Worm (Caenorhabditis elegans) whole organism, L1 larva: ENCODE measurements around the gene C06E1.11.

Source experiments
- C04F5.9 ChIP-seq: sonication (generic microtip); optimal IDR thresholded peaks from 2 replicates; lab custom pipeline; 2016; ENCODE audit warnings: missing genetic modification characterization, missing compliant biosample characterization
- C16A3.4 ChIP-seq: fragments of 150-350 bp; optimal IDR thresholded peaks from 2 replicates; lab custom pipeline; 2014; ENCODE audit warnings: missing biosample characterization, missing genetic modification characterization
- C34B4.2 ChIP-seq: sonication (generic microtip); optimal IDR thresholded peaks from 2 replicates; lab custom pipeline; 2017; ENCODE audit warnings: mild to moderate bottlenecking, missing genetic modification characterization, missing compliant biosample characterization
- F16B12.6 ChIP-seq: fragments of 150-350 bp; optimal IDR thresholded peaks from 2 replicates; lab custom pipeline; 2014; ENCODE audit warnings: missing biosample characterization, missing genetic modification characterization
- Y116A8C.19 ChIP-seq: sonication (generic microtip); optimal IDR thresholded peaks from 2 replicates; lab custom pipeline; 2016; ENCODE audit warnings: missing compliant biosample characterization, missing genetic modification characterization, borderline replicate concordance
- aha-1 ChIP-seq: fragments of 150-350 bp; optimal IDR thresholded peaks from 2 replicates; lab custom pipeline; 2014; ENCODE audit warnings: missing biosample characterization, missing genetic modification characterization
- blmp-1 ChIP-seq: fragments of 150-350 bp; optimal IDR thresholded peaks from 2 replicates; lab custom pipeline; 2014; ENCODE audit warnings: missing biosample characterization, missing genetic modification characterization
- ceh-63 ChIP-seq: fragments of 200-800 bp; sonication (Bioruptor generic); optimal IDR thresholded peaks from 2 replicates; lab custom pipeline; 2018; ENCODE audit warnings: mild to moderate bottlenecking, missing genetic modification characterization, missing compliant biosample characterization
- ceh-90 ChIP-seq: sonication (generic microtip); optimal IDR thresholded peaks from 2 replicates; lab custom pipeline; 2016; ENCODE audit warnings: missing genetic modification characterization, missing compliant biosample characterization
- ces-1 ChIP-seq: fragments of 150-350 bp; optimal IDR thresholded peaks from 2 replicates; lab custom pipeline; 2014; ENCODE audit warnings: missing biosample characterization, missing genetic modification reagents, missing genetic modification characterization
- dpl-1 ChIP-seq, 3 experiments: fragments of 150-350 bp in 2 of 3; sonication (generic microtip) in 1 of 3; optimal IDR thresholded peaks; 2 replicates each; lab custom pipeline; 2014 to 2017; ENCODE audit warnings: missing biosample characterization in 3 of 3, missing genetic modification characterization in 3 of 3, missing genetic modification reagents in 3 of 3
- dsc-1 ChIP-seq: sonication (generic microtip); optimal IDR thresholded peaks from 2 replicates; lab custom pipeline; 2016; ENCODE audit warnings: mild to moderate bottlenecking, missing genetic modification characterization, missing compliant biosample characterization
- efl-1 ChIP-seq, 4 experiments: fragments of 150-350 bp; optimal IDR thresholded peaks in 3 of 4; peaks in 1 of 4; 1 replicate in 1 of 4; 2 replicates in 3 of 4; lab custom pipeline; 2014; ENCODE audit warnings: missing biosample characterization in 2 of 4, missing genetic modification characterization in 2 of 4, missing genetic modification reagents in 2 of 4
- egl-13 ChIP-seq: sonication (generic microtip); optimal IDR thresholded peaks from 2 replicates; lab custom pipeline; 2016; ENCODE audit warnings: missing genotype, missing genetic modification reagents, missing genetic modification characterization, missing compliant biosample characterization
- fkh-10 ChIP-seq: sonication (generic microtip); optimal IDR thresholded peaks from 2 replicates; lab custom pipeline; 2017; ENCODE audit warnings: missing biosample characterization, missing genetic modification reagents, missing genetic modification characterization
- fkh-4 ChIP-seq: sonication (generic microtip); optimal IDR thresholded peaks from 2 replicates; lab custom pipeline; 2016; ENCODE audit warnings: missing compliant biosample characterization, missing genetic modification characterization, borderline replicate concordance
- fkh-8 ChIP-seq: sonication (generic microtip); optimal IDR thresholded peaks from 2 replicates; lab custom pipeline; 2016; ENCODE audit warnings: mild to moderate bottlenecking, missing genetic modification characterization, missing compliant biosample characterization
- grh-1 ChIP-seq: fragments of 200-800 bp; sonication (Bioruptor generic); IDR thresholded peaks from 2 replicates; pipeline ENCODE4 v1.3.6; 2022; ENCODE audit warnings: missing genetic modification reagents, missing genetic modification characterization, missing compliant biosample characterization
- hlh-4 ChIP-seq: sonication (generic microtip); optimal IDR thresholded peaks from 2 replicates; lab custom pipeline; 2016; ENCODE audit warnings: mild to moderate bottlenecking, missing genetic modification characterization, missing compliant biosample characterization
- hpl-2 ChIP-seq: fragments of 150-350 bp; optimal IDR thresholded peaks from 2 replicates; lab custom pipeline; 2014; ENCODE audit warnings: missing biosample characterization, missing genetic modification reagents, missing genetic modification characterization
- irx-1 ChIP-seq: sonication (generic microtip); optimal IDR thresholded peaks from 2 replicates; lab custom pipeline; 2016; ENCODE audit warnings: missing genetic modification characterization, missing compliant biosample characterization
- lin-13 ChIP-seq: fragments of 150-350 bp; optimal IDR thresholded peaks from 2 replicates; lab custom pipeline; 2014; ENCODE audit warnings: missing biosample characterization, missing genetic modification reagents, missing genetic modification characterization
- lin-14 ChIP-seq: fragments of 200-800 bp; sonication (Bioruptor generic); optimal IDR thresholded peaks from 2 replicates; lab custom pipeline; 2018; ENCODE audit warnings: mild to moderate bottlenecking, missing genetic modification characterization, moderate library complexity, missing compliant biosample characterization
- lin-39 ChIP-seq: fragments of 150-350 bp; optimal IDR thresholded peaks from 2 replicates; lab custom pipeline; 2014; ENCODE audit warnings: missing biosample characterization, missing genetic modification reagents, missing genetic modification characterization
- lsy-2 ChIP-seq, 2 experiments: fragments of 150-350 bp; optimal IDR thresholded peaks; 2 replicates each; lab custom pipeline; 2014; ENCODE audit warnings: missing biosample characterization in 2 of 2, missing genetic modification characterization in 2 of 2
- mdl-1 ChIP-seq, 2 experiments: fragments of 150-350 bp; optimal IDR thresholded peaks; 2 replicates each; lab custom pipeline; 2014 to 2017; ENCODE audit warnings: missing biosample characterization in 2 of 2, missing genetic modification characterization in 2 of 2, inconsistent platforms in 1 of 2
- mef-2 ChIP-seq: fragments of 150-350 bp; optimal IDR thresholded peaks from 2 replicates; lab custom pipeline; 2014; ENCODE audit warnings: missing biosample characterization, missing genetic modification characterization
- mep-1 ChIP-seq: fragments of 150-350 bp; optimal IDR thresholded peaks from 2 replicates; lab custom pipeline; 2014; ENCODE audit warnings: missing biosample characterization, missing genetic modification characterization
- nhr-11 ChIP-seq: fragments of 150-350 bp; optimal IDR thresholded peaks from 2 replicates; lab custom pipeline; 2014; ENCODE audit warnings: missing biosample characterization, missing genetic modification characterization
- nhr-12 ChIP-seq: sonication (generic microtip); optimal IDR thresholded peaks from 2 replicates; lab custom pipeline; 2017; ENCODE audit warnings: missing biosample characterization, missing genetic modification characterization
- nhr-20 ChIP-seq: sonication (generic microtip); optimal IDR thresholded peaks from 2 replicates; lab custom pipeline; 2016; ENCODE audit warnings: mild to moderate bottlenecking, missing genetic modification characterization, missing compliant biosample characterization
- nhr-237 ChIP-seq: fragments of 150-350 bp; optimal IDR thresholded peaks from 2 replicates; lab custom pipeline; 2014; ENCODE audit warnings: missing biosample characterization, missing genetic modification characterization
- nhr-28 ChIP-seq: fragments of 150-350 bp; optimal IDR thresholded peaks from 2 replicates; lab custom pipeline; 2014; ENCODE audit warnings: missing biosample characterization, missing genetic modification characterization
- nhr-47 ChIP-seq: sonication (generic microtip); optimal IDR thresholded peaks from 2 replicates; lab custom pipeline; 2016; ENCODE audit warnings: mild to moderate bottlenecking, missing genetic modification characterization, moderate library complexity, missing compliant biosample characterization
- nhr-71 ChIP-seq: sonication (generic microtip); optimal IDR thresholded peaks from 2 replicates; lab custom pipeline; 2016; ENCODE audit warnings: mild to moderate bottlenecking, missing genetic modification characterization, moderate library complexity, missing compliant biosample characterization
- nhr-77 ChIP-seq: fragments of 150-350 bp; optimal IDR thresholded peaks from 2 replicates; lab custom pipeline; 2014; ENCODE audit warnings: missing biosample characterization, missing genetic modification characterization
- nhr-85 ChIP-seq: sonication (generic microtip); peaks from one replicate; lab custom pipeline; 2016; ENCODE audit warnings: missing genetic modification characterization, inconsistent platforms, missing compliant biosample characterization
- nhr-90 ChIP-seq: sonication (generic microtip); optimal IDR thresholded peaks from 2 replicates; lab custom pipeline; 2016; ENCODE audit warnings: mild to moderate bottlenecking, missing genetic modification characterization, missing compliant biosample characterization; ENCODE audit not compliant: poor library complexity
- pax-3 ChIP-seq: fragments of 200-800 bp; sonication (Bioruptor generic); optimal IDR thresholded peaks from 2 replicates; lab custom pipeline; 2018; ENCODE audit warnings: mild to moderate bottlenecking, missing genetic modification characterization, moderate library complexity, missing compliant biosample characterization
- pqm-1 ChIP-seq: sonication (generic microtip); optimal IDR thresholded peaks from 3 replicates; lab custom pipeline; 2017; ENCODE audit warnings: missing biosample characterization, missing genetic modification characterization
- rnt-1 ChIP-seq: sonication (generic microtip); optimal IDR thresholded peaks from 2 replicates; lab custom pipeline; 2016; ENCODE audit warnings: mild to moderate bottlenecking, missing genetic modification characterization, moderate library complexity, missing compliant biosample characterization
- skn-1 ChIP-seq: fragments of 150-350 bp; optimal IDR thresholded peaks from 2 replicates; lab custom pipeline; 2014; ENCODE audit warnings: missing biosample characterization, missing genetic modification characterization
- snpc-4 ChIP-seq: fragments of 150-350 bp; optimal IDR thresholded peaks from 2 replicates; lab custom pipeline; 2014; ENCODE audit warnings: missing biosample characterization, missing genetic modification characterization
- sox-4 ChIP-seq: sonication (generic microtip); optimal IDR thresholded peaks from 2 replicates; lab custom pipeline; 2016; ENCODE audit warnings: missing genetic modification characterization, missing compliant biosample characterization
- tbx-2 ChIP-seq: sonication (generic microtip); optimal IDR thresholded peaks from 2 replicates; lab custom pipeline; 2016; ENCODE audit warnings: missing genetic modification characterization, missing compliant biosample characterization
- tlp-1 ChIP-seq: fragments of 150-350 bp; optimal IDR thresholded peaks from 2 replicates; lab custom pipeline; 2014; ENCODE audit warnings: missing biosample characterization, missing genetic modification characterization
- unc-30 ChIP-seq: sonication (generic microtip); optimal IDR thresholded peaks from 2 replicates; lab custom pipeline; 2017; ENCODE audit warnings: missing biosample characterization, missing genetic modification characterization
- unc-86 ChIP-seq: sonication (generic microtip); optimal IDR thresholded peaks from 2 replicates; lab custom pipeline; 2016; ENCODE audit warnings: missing genetic modification characterization, missing compliant biosample characterization
- vab-15 ChIP-seq: sonication (generic microtip); optimal IDR thresholded peaks from 2 replicates; lab custom pipeline; 2017; ENCODE audit warnings: missing genotype, mild to moderate bottlenecking, missing genetic modification characterization, missing compliant biosample characterization
- xbp-1 ChIP-seq: sonication (generic microtip); optimal IDR thresholded peaks from 2 replicates; lab custom pipeline; 2016; ENCODE audit warnings: missing genetic modification characterization, missing compliant biosample characterization
- zag-1 ChIP-seq: fragments of 150-350 bp; optimal IDR thresholded peaks from 2 replicates; lab custom pipeline; 2014; ENCODE audit warnings: missing biosample characterization, missing genetic modification characterization

C06E1.11 gene

ce11 chrIII:8616587-8616986 is at the start of gene C06E1.11:
Gene C06E1.11, minus strand, starts transcription at chrIII:8616687.
- no peak for TF ChIP-seq nhr-28 (tag; lab: Kevin White, UChicago)
- TF ChIP-seq efl-1 (optimal IDR thresholded peaks at IDR 0.05; lab: Kevin White, UChicago) = no peak
- peak in 1 of 2 experiments; percentile 35 for TF ChIP-seq efl-1 (GFP tag; optimal IDR thresholded peaks at IDR 0.05 in 1 of 2; lab: Kevin White, UChicago)
- TF ChIP-seq, all 84 proteins: peak for 1

- TF ChIP-seq hlh-4 (tag; lab: Kevin White, UChicago) (peak; percentile 8), lin-14 (GFP tag; lab: Kevin White, UChicago) (peak; percentile 46), nhr-237 (tag; lab: Kevin White, UChicago) (no peak), hpl-2 (GFP tag; lab: Kevin White, UChicago) (no peak), sox-4 (tag; lab: Kevin White, UChicago) (peak; percentile 55), vab-15 (tag; lab: Kevin White, UChicago) (no peak), efl-1 (optimal IDR thresholded peaks at IDR 0.05; lab: Kevin White, UChicago) (no peak), efl-1 (GFP tag; optimal IDR thresholded peaks at IDR 0.05 in 1 of 2; lab: Kevin White, UChicago) (no peak), nhr-85 (no peak), egl-13 (tag; lab: Kevin White, UChicago) (no peak), C04F5.9 (tag; lab: Kevin White, UChicago) (no peak), xbp-1 (no peak), nhr-47 (peak; percentile 27), tlp-1 (no peak), tbx-2 (tag; lab: Kevin White, UChicago) (no peak), lin-13 (GFP tag; lab: Kevin White, UChicago) (no peak), aha-1 (tag; lab: Kevin White, UChicago) (no peak), pax-3 (tag; lab: Kevin White, UChicago) (no peak), fkh-8 (peak; percentile 70), nhr-71 (tag; lab: Kevin White, UChicago) (peak; percentile 54), grh-1 (GFP tag; lab: Robert Waterston, UW) (no peak), C16A3.4 (no peak), Y116A8C.19 (tag; lab: Kevin White, UChicago) (no peak), blmp-1 (tag; lab: Kevin White, UChicago) (no peak), rnt-1 (tag; lab: Kevin White, UChicago) (no peak), pqm-1 (tag; lab: Kevin White, UChicago) (no peak), fkh-4 (tag; lab: Kevin White, UChicago) (no peak), C34B4.2 (no peak), mef-2 (tag; lab: Kevin White, UChicago) (no peak), lin-39 (tag; lab: Kevin White, UChicago) (no peak), dpl-1 (GFP tag; optimal IDR thresholded peaks at IDR 0.05; lab: Kevin White, UChicago) (no peak), F16B12.6 (tag; lab: Kevin White, UChicago) (no peak), ceh-63 (GFP tag; lab: Kevin White, UChicago) (no peak), nhr-90 (tag; lab: Kevin White, UChicago) (no peak), fkh-10 (GFP tag; lab: Kevin White, UChicago) (no peak), nhr-11 (tag; lab: Kevin White, UChicago) (no peak), lsy-2 (tag; optimal IDR thresholded peaks at IDR 0.05; lab: Kevin White, UChicago) (no peak), nhr-28 (tag; lab: Kevin White, UChicago) (no peak), mep-1 (tag; lab: Kevin White, UChicago) (no peak), mdl-1 (tag; optimal IDR thresholded peaks at IDR 0.05; lab: Kevin White, UChicago) (no peak), irx-1 (tag; lab: Kevin White, UChicago) (peak; percentile 13), zag-1 (no peak), nhr-77 (tag; lab: Kevin White, UChicago) (no peak), nhr-12 (tag; lab: Kevin White, UChicago) (no peak), ces-1 (GFP tag; lab: Kevin White, UChicago) (no peak), ceh-90 (tag; lab: Kevin White, UChicago) (no peak), snpc-4 (tag; lab: Kevin White, UChicago) (no peak), unc-30 (tag; lab: Kevin White, UChicago) (no peak), skn-1 (tag; lab: Kevin White, UChicago) (no peak), dsc-1 (tag; lab: Kevin White, UChicago) (peak; percentile 14), unc-86 (tag; lab: Kevin White, UChicago) (no peak), nhr-20 (tag; lab: Kevin White, UChicago) (no peak)
Observed at ce11 chrIII:8664897-8665388, 48.5 kb upstream of the C06E1.11 start, which contains the start of gene F22B7.1. Gene F22B7.1, plus strand, starts transcription at chrIII:8665338.
